Worm (Caenorhabditis elegans) whole organism, L1 larva: ENCODE results near the gene F28H7.8.

Experiments used
- F16B12.6 ChIP-seq: fragments of 150-350 bp; optimal IDR thresholded peaks from 2 replicates; lab custom pipeline; 2014; ENCODE audit warnings: missing biosample characterization, missing genetic modification characterization
- Y116A8C.19 ChIP-seq: sonication (generic microtip); optimal IDR thresholded peaks from 2 replicates; lab custom pipeline; 2016; ENCODE audit warnings: missing compliant biosample characterization, missing genetic modification characterization, borderline replicate concordance
- aha-1 ChIP-seq: fragments of 150-350 bp; optimal IDR thresholded peaks from 2 replicates; lab custom pipeline; 2014; ENCODE audit warnings: missing biosample characterization, missing genetic modification characterization
- blmp-1 ChIP-seq: fragments of 150-350 bp; optimal IDR thresholded peaks from 2 replicates; lab custom pipeline; 2014; ENCODE audit warnings: missing biosample characterization, missing genetic modification characterization
- ceh-8 ChIP-seq: fragments of 200-800 bp; sonication (Bioruptor generic); optimal IDR thresholded peaks from 2 replicates; lab custom pipeline; 2018; ENCODE audit warnings: mild to moderate bottlenecking, missing genetic modification characterization, moderate library complexity, missing compliant biosample characterization
- ceh-82 ChIP-seq, 3 experiments: fragments of 150-350 bp in 1 of 3; sonication (generic microtip) in 2 of 3; optimal IDR thresholded peaks; 2 replicates each; lab custom pipeline; 2014 to 2017; ENCODE audit warnings: missing biosample characterization in 3 of 3, missing genetic modification characterization in 3 of 3
- ceh-88 ChIP-seq: fragments of 200-800 bp; sonication (Bioruptor generic); IDR thresholded peaks from 2 replicates; pipeline ENCODE4 v1.3.6; 2022; ENCODE audit warnings: missing genetic modification characterization, missing compliant biosample characterization
- ces-1 ChIP-seq: fragments of 150-350 bp; optimal IDR thresholded peaks from 2 replicates; lab custom pipeline; 2014; ENCODE audit warnings: missing biosample characterization, missing genetic modification reagents, missing genetic modification characterization
- dpl-1 ChIP-seq, 3 experiments: fragments of 150-350 bp in 2 of 3; sonication (generic microtip) in 1 of 3; optimal IDR thresholded peaks; 2 replicates each; lab custom pipeline; 2014 to 2017; ENCODE audit warnings: missing biosample characterization in 3 of 3, missing genetic modification characterization in 3 of 3, missing genetic modification reagents in 3 of 3
- efl-1 ChIP-seq, 4 experiments: fragments of 150-350 bp; optimal IDR thresholded peaks in 3 of 4; peaks in 1 of 4; 1 replicate in 1 of 4; 2 replicates in 3 of 4; lab custom pipeline; 2014; ENCODE audit warnings: missing biosample characterization in 2 of 4, missing genetic modification characterization in 2 of 4, missing genetic modification reagents in 2 of 4
- efl-3 ChIP-seq: fragments of 200-800 bp; sonication (Bioruptor generic); optimal IDR thresholded peaks from 2 replicates; lab custom pipeline; 2018; ENCODE audit warnings: mild to moderate bottlenecking, missing genetic modification characterization, missing compliant biosample characterization
- egl-13 ChIP-seq: sonication (generic microtip); optimal IDR thresholded peaks from 2 replicates; lab custom pipeline; 2016; ENCODE audit warnings: missing genotype, missing genetic modification reagents, missing genetic modification characterization, missing compliant biosample characterization
- elt-2 ChIP-seq: sonication (generic microtip); optimal IDR thresholded peaks from 2 replicates; lab custom pipeline; 2016; ENCODE audit warnings: missing genetic modification characterization, mild to moderate bottlenecking, inconsistent platforms, missing compliant biosample characterization, missing genetic modification reagents
- elt-3 ChIP-seq, 6 experiments: fragments of 150-350 bp in 1 of 6; sonication (generic microtip); optimal IDR thresholded peaks; 2 replicates each; lab custom pipeline; 2017 to 2018; ENCODE audit warnings: missing biosample characterization in 6 of 6, missing genetic modification characterization in 6 of 6, inconsistent platforms in 1 of 6
- ets-5 ChIP-seq: fragments of 200-800 bp; sonication (Bioruptor generic); IDR thresholded peaks from 2 replicates; pipeline ENCODE4 v1.3.6; 2022; ENCODE audit warnings: missing genetic modification characterization, missing compliant biosample characterization
- fkh-8 ChIP-seq: sonication (generic microtip); optimal IDR thresholded peaks from 2 replicates; lab custom pipeline; 2016; ENCODE audit warnings: mild to moderate bottlenecking, missing genetic modification characterization, missing compliant biosample characterization
- fos-1 ChIP-seq: fragments of 150-350 bp; optimal IDR thresholded peaks from 2 replicates; lab custom pipeline; 2014; ENCODE audit warnings: missing biosample characterization, missing genetic modification characterization
- hlh-4 ChIP-seq: sonication (generic microtip); optimal IDR thresholded peaks from 2 replicates; lab custom pipeline; 2016; ENCODE audit warnings: mild to moderate bottlenecking, missing genetic modification characterization, missing compliant biosample characterization
- jun-1 ChIP-seq: fragments of 150-350 bp; optimal IDR thresholded peaks from 2 replicates; lab custom pipeline; 2014; ENCODE audit warnings: missing biosample characterization, missing genetic modification reagents, missing genetic modification characterization
- lin-14 ChIP-seq: fragments of 200-800 bp; sonication (Bioruptor generic); optimal IDR thresholded peaks from 2 replicates; lab custom pipeline; 2018; ENCODE audit warnings: mild to moderate bottlenecking, missing genetic modification characterization, moderate library complexity, missing compliant biosample characterization
- lin-35 ChIP-seq, 2 experiments: fragments of 150-350 bp; optimal IDR thresholded peaks; 2 replicates each; lab custom pipeline; 2014; ENCODE audit warnings: missing biosample characterization in 2 of 2, missing genetic modification characterization in 2 of 2, missing genetic modification reagents in 2 of 2
- lsy-2 ChIP-seq, 2 experiments: fragments of 150-350 bp; optimal IDR thresholded peaks; 2 replicates each; lab custom pipeline; 2014; ENCODE audit warnings: missing biosample characterization in 2 of 2, missing genetic modification characterization in 2 of 2
- mab-9 ChIP-seq: fragments of 200-800 bp; sonication (Bioruptor generic); IDR thresholded peaks from 2 replicates; pipeline ENCODE4 v1.3.6; 2022; ENCODE audit warnings: missing genetic modification reagents, missing genetic modification characterization, missing compliant biosample characterization
- mdl-1 ChIP-seq, 2 experiments: fragments of 150-350 bp; optimal IDR thresholded peaks; 2 replicates each; lab custom pipeline; 2014 to 2017; ENCODE audit warnings: missing biosample characterization in 2 of 2, missing genetic modification characterization in 2 of 2, inconsistent platforms in 1 of 2
- nhr-19 ChIP-seq: fragments of 200-800 bp; sonication (Bioruptor generic); conservative IDR thresholded peaks from 2 replicates; pipeline ENCODE4 v1.3.6; 2022; ENCODE audit warnings: missing genetic modification characterization, missing compliant biosample characterization
- nhr-20 ChIP-seq: sonication (generic microtip); optimal IDR thresholded peaks from 2 replicates; lab custom pipeline; 2016; ENCODE audit warnings: mild to moderate bottlenecking, missing genetic modification characterization, missing compliant biosample characterization
- nhr-237 ChIP-seq: fragments of 150-350 bp; optimal IDR thresholded peaks from 2 replicates; lab custom pipeline; 2014; ENCODE audit warnings: missing biosample characterization, missing genetic modification characterization
- nhr-28 ChIP-seq: fragments of 150-350 bp; optimal IDR thresholded peaks from 2 replicates; lab custom pipeline; 2014; ENCODE audit warnings: missing biosample characterization, missing genetic modification characterization
- nhr-71 ChIP-seq: sonication (generic microtip); optimal IDR thresholded peaks from 2 replicates; lab custom pipeline; 2016; ENCODE audit warnings: mild to moderate bottlenecking, missing genetic modification characterization, moderate library complexity, missing compliant biosample characterization
- nhr-76 ChIP-seq: sonication (generic microtip); optimal IDR thresholded peaks from 2 replicates; lab custom pipeline; 2017; ENCODE audit warnings: missing biosample characterization, missing genetic modification characterization
- nhr-77 ChIP-seq: fragments of 150-350 bp; optimal IDR thresholded peaks from 2 replicates; lab custom pipeline; 2014; ENCODE audit warnings: missing biosample characterization, missing genetic modification characterization
- nhr-85 ChIP-seq: sonication (generic microtip); peaks from one replicate; lab custom pipeline; 2016; ENCODE audit warnings: missing genetic modification characterization, inconsistent platforms, missing compliant biosample characterization
- nhr-90 ChIP-seq: sonication (generic microtip); optimal IDR thresholded peaks from 2 replicates; lab custom pipeline; 2016; ENCODE audit warnings: mild to moderate bottlenecking, missing genetic modification characterization, missing compliant biosample characterization; ENCODE audit not compliant: poor library complexity
- pag-3 ChIP-seq: sonication (generic microtip); optimal IDR thresholded peaks from 2 replicates; lab custom pipeline; 2017; ENCODE audit warnings: missing genetic modification characterization, mild to moderate bottlenecking, missing compliant biosample characterization, antibody characterized with exemption, borderline replicate concordance; ENCODE audit not compliant: insufficient read depth
- pax-3 ChIP-seq: fragments of 200-800 bp; sonication (Bioruptor generic); optimal IDR thresholded peaks from 2 replicates; lab custom pipeline; 2018; ENCODE audit warnings: mild to moderate bottlenecking, missing genetic modification characterization, moderate library complexity, missing compliant biosample characterization
- rnt-1 ChIP-seq: sonication (generic microtip); optimal IDR thresholded peaks from 2 replicates; lab custom pipeline; 2016; ENCODE audit warnings: mild to moderate bottlenecking, missing genetic modification characterization, moderate library complexity, missing compliant biosample characterization
- snpc-4 ChIP-seq: fragments of 150-350 bp; optimal IDR thresholded peaks from 2 replicates; lab custom pipeline; 2014; ENCODE audit warnings: missing biosample characterization, missing genetic modification characterization
- snu-23 ChIP-seq: sonication (generic microtip); optimal IDR thresholded peaks from 2 replicates; lab custom pipeline; 2016; ENCODE audit warnings: missing genetic modification characterization, missing compliant biosample characterization
- sptf-1 ChIP-seq: fragments of 150-350 bp; optimal IDR thresholded peaks from 2 replicates; lab custom pipeline; 2014; ENCODE audit warnings: missing biosample characterization, missing genetic modification characterization
- tbx-2 ChIP-seq: sonication (generic microtip); optimal IDR thresholded peaks from 2 replicates; lab custom pipeline; 2016; ENCODE audit warnings: missing genetic modification characterization, missing compliant biosample characterization
- unc-130 ChIP-seq: fragments of 150-350 bp; optimal IDR thresholded peaks from 2 replicates; lab custom pipeline; 2017; ENCODE audit warnings: missing biosample characterization, missing genetic modification characterization, inconsistent platforms
- unc-62 ChIP-seq: fragments of 150-350 bp; optimal IDR thresholded peaks from 2 replicates; lab custom pipeline; 2014; ENCODE audit warnings: missing biosample characterization, missing genetic modification reagents, missing genetic modification characterization
- unc-86 ChIP-seq: sonication (generic microtip); optimal IDR thresholded peaks from 2 replicates; lab custom pipeline; 2016; ENCODE audit warnings: missing genetic modification characterization, missing compliant biosample characterization
- vab-15 ChIP-seq: sonication (generic microtip); optimal IDR thresholded peaks from 2 replicates; lab custom pipeline; 2017; ENCODE audit warnings: missing genotype, mild to moderate bottlenecking, missing genetic modification characterization, missing compliant biosample characterization
- zag-1 ChIP-seq: fragments of 150-350 bp; optimal IDR thresholded peaks from 2 replicates; lab custom pipeline; 2014; ENCODE audit warnings: missing biosample characterization, missing genetic modification characterization
- ztf-11 ChIP-seq, 2 experiments: sonication (generic microtip); optimal IDR thresholded peaks; 2 replicates each; lab custom pipeline; 2016 to 2017; ENCODE audit warnings: missing genetic modification characterization in 2 of 2, missing biosample characterization in 1 of 2, missing compliant biosample characterization in 1 of 2
- ztf-4 ChIP-seq: fragments of 150-350 bp; optimal IDR thresholded peaks from 2 replicates; lab custom pipeline; 2014; ENCODE audit warnings: missing biosample characterization, missing genetic modification characterization

The F28H7.8 gene

DNA sequence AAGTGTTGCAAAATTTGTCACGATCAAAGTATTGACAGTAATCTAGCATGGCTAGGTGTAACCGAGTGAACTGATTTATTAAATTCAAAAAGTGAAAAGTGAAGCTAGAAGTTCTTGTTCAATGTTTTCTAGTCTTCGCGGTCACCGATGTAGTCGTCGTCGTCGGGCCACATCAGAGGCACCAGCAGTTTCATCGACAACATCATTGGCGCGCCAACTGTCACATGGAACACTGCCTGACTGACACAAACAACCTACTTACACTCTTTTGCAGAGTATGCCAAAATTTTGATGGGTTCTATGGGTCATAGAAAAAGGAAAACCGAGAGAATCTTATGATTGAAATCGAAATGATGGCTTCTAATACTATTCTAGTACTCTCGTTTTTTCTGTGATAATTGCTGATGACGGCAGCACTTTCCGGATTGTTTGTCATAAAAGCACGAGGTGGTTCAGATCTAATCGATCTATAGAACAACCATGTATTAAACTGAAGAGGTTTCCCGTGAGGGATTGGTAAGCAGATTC lies 33.3 kb upstream of the F28H7.8 start:
- TF ChIP-seq unc-130: peak; percentile 21
- TF ChIP-seq unc-62 (GFP tag; lab: Kevin White, UChicago): no peak
- no peak for TF ChIP-seq ces-1 (GFP tag; lab: Kevin White, UChicago)
- peak in 1 of 2 experiments; percentile 31 for TF ChIP-seq lin-35 (GFP tag; optimal IDR thresholded peaks at IDR 0.05; lab: Kevin White, UChicago)
- TF ChIP-seq mdl-1 (tag; optimal IDR thresholded peaks at IDR 0.05; lab: Kevin White, UChicago): peak in 1 of 2 experiments; percentile 26
- peak; percentile 53 for TF ChIP-seq blmp-1 (tag; lab: Kevin White, UChicago)
- TF ChIP-seq ceh-88 (GFP tag; lab: Robert Waterston, UW): no peak
- no peak for TF ChIP-seq zag-1 (tag; lab: Kevin White, UChicago)
- TF ChIP-seq hlh-4 (tag; lab: Kevin White, UChicago): no peak
- TF ChIP-seq dpl-1 (GFP tag; optimal IDR thresholded peaks at IDR 0.05; lab: Kevin White, UChicago): no peak
- no peak for TF ChIP-seq nhr-28 (tag; lab: Kevin White, UChicago)
- TF ChIP-seq nhr-71 (tag; lab: Kevin White, UChicago): peak; percentile 30
- peak; percentile 12 for TF ChIP-seq nhr-20 (tag; lab: Kevin White, UChicago)
- no peak for TF ChIP-seq mab-9 (GFP tag; lab: Robert Waterston, UW)
- TF ChIP-seq efl-1 (optimal IDR thresholded peaks at IDR 0.05; lab: Kevin White, UChicago): no peak
- peak in 1 of 2 experiments; percentile 63 for TF ChIP-seq efl-1 (GFP tag; optimal IDR thresholded peaks at IDR 0.05 in 1 of 2; lab: Kevin White, UChicago)
- TF ChIP-seq aha-1 (tag; lab: Kevin White, UChicago): no peak
- no peak for TF ChIP-seq efl-3 (GFP tag; lab: Kevin White, UChicago)
- peak; percentile 10 for TF ChIP-seq lin-14 (GFP tag; lab: Kevin White, UChicago)
- no peak for TF ChIP-seq vab-15 (tag; lab: Kevin White, UChicago)
- no peak for TF ChIP-seq snpc-4 (tag; lab: Kevin White, UChicago)
- TF ChIP-seq nhr-85 (tag; lab: Kevin White, UChicago): peak; percentile 62
- no peak for TF ChIP-seq F16B12.6

DNA sequence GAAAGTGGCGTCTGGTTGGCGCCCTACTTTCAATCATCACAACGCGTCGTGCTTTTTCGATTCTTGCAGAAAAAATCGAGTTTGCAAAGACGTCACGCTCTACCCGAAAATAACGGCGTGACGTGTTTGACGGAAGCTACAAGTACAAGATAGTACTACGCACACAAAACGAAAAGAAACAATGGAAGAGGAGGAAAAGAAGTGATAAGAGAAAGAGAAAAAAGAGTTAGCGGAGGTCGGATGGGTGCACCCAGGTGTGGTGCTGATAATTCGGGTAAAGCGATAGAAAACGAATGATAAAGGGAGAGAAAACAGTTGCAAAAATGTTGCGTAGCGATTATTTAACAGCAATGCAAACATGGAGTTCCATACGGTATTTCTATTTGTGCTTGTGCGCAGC lies 32.1 kb upstream of the F28H7.8 start:
- TF ChIP-seq jun-1 (tag; lab: Kevin White, UChicago) (peak; percentile 53), lin-14 (GFP tag; lab: Kevin White, UChicago) (peak; percentile 63), elt-3 (tag; optimal IDR thresholded peaks at IDR 0.05; lab: Kevin White, UChicago) (peak in 1 of 6 experiments; percentile 23), rnt-1 (peak; percentile 10), ztf-11 (tag; optimal IDR thresholded peaks at IDR 0.05; lab: Kevin White, UChicago) (no peak), elt-2 (peak; percentile 96), fkh-8 (tag; lab: Kevin White, UChicago) (no peak), fos-1 (tag; lab: Kevin White, UChicago) (no peak), nhr-90 (peak; percentile 19), vab-15 (tag; lab: Kevin White, UChicago) (no peak), nhr-20 (tag; lab: Kevin White, UChicago) (peak; percentile 78), Y116A8C.19 (no peak), nhr-77 (peak; percentile 46), ets-5 (GFP tag; lab: Robert Waterston, UW) (no peak), lin-35 (GFP tag; optimal IDR thresholded peaks at IDR 0.05; lab: Kevin White, UChicago) (peak in 1 of 2 experiments; percentile 39), unc-86 (tag; lab: Kevin White, UChicago) (no peak), blmp-1 (tag; lab: Kevin White, UChicago) (peak; percentile 64), efl-1 (optimal IDR thresholded peaks at IDR 0.05; lab: Kevin White, UChicago) (no peak), efl-1 (GFP tag; optimal IDR thresholded peaks at IDR 0.05 in 1 of 2; lab: Kevin White, UChicago) (peak in 1 of 2 experiments; percentile 91), nhr-237 (tag; lab: Kevin White, UChicago) (no peak), nhr-85 (tag; lab: Kevin White, UChicago) (peak; percentile 73), pax-3 (no peak), dpl-1 (GFP tag; optimal IDR thresholded peaks at IDR 0.05; lab: Kevin White, UChicago) (peak in 1 of 3 experiments; percentile 1), nhr-19 (GFP tag; lab: Robert Waterston, UW) (0 out of 2 replicates have a peak, but pooled peaks have one; percentile 6), nhr-76 (tag; lab: Kevin White, UChicago) (no peak), snu-23 (GFP tag; lab: Kevin White, UChicago) (peak; percentile 11), egl-13 (tag; lab: Kevin White, UChicago) (no peak), ceh-82 (tag; optimal IDR thresholded peaks at IDR 0.05; lab: Kevin White, UChicago) (no peak), pag-3 (no peak), nhr-71 (tag; lab: Kevin White, UChicago) (peak; percentile 64), mdl-1 (tag; optimal IDR thresholded peaks at IDR 0.05; lab: Kevin White, UChicago) (peak in 1 of 2 experiments; percentile 70), unc-62 (GFP tag; lab: Kevin White, UChicago) (no peak), ceh-8 (no peak), sptf-1 (tag; lab: Kevin White, UChicago) (no peak), ztf-4 (tag; lab: Kevin White, UChicago) (no peak), tbx-2 (tag; lab: Kevin White, UChicago) (peak; percentile 70), lsy-2 (tag; optimal IDR thresholded peaks at IDR 0.05; lab: Kevin White, UChicago) (peak in 1 of 2 experiments; percentile 7), mab-9 (GFP tag; lab: Robert Waterston, UW) (no peak)
